Worm (Caenorhabditis elegans) whole organism, midembryonic: ENCODE results near the gene hda-6.

Experiments used
- T22C8.4 ChIP-seq: fragments of 200-800 bp; sonication (Bioruptor generic); IDR thresholded peaks from 2 replicates; pipeline ENCODE4 v1.3.6; 2022; ENCODE audit warnings: missing genetic modification characterization, missing compliant biosample characterization
- cog-1 ChIP-seq: sonication (generic microtip); optimal IDR thresholded peaks from 2 replicates; lab custom pipeline; 2016; ENCODE audit warnings: missing genetic modification characterization, missing compliant biosample characterization
- flt-1 ChIP-seq: fragments of 200-800 bp; sonication (Bioruptor generic); IDR thresholded peaks from 2 replicates; pipeline ENCODE4 v1.3.6; 2022; ENCODE audit warnings: missing genetic modification characterization, missing compliant biosample characterization
- klf-2 ChIP-seq: fragments of 200-800 bp; sonication (Bioruptor generic); conservative IDR thresholded peaks from 2 replicates; pipeline ENCODE4 v1.3.6; 2022; ENCODE audit warnings: missing genetic modification reagents, missing genetic modification characterization, missing compliant biosample characterization
- med-1 ChIP-seq: sonication (generic microtip); optimal IDR thresholded peaks from 2 replicates; lab custom pipeline; 2017; ENCODE audit warnings: missing genetic modification characterization, mild to moderate bottlenecking, missing compliant biosample characterization, antibody characterized with exemption, missing genetic modification reagents; ENCODE audit not compliant: insufficient read depth
- ref-1 ChIP-seq: fragments of 200-800 bp; sonication (Bioruptor generic); conservative IDR thresholded peaks from 2 replicates; pipeline ENCODE4 v1.3.6; 2022; ENCODE audit warnings: missing genetic modification reagents, missing genetic modification characterization, missing compliant biosample characterization
- tab-1 ChIP-seq: fragments of 200-800 bp; sonication (Bioruptor generic); IDR thresholded peaks from 2 replicates; pipeline ENCODE4 v1.3.6; 2022; ENCODE audit warnings: missing genetic modification characterization, missing compliant biosample characterization
- ztf-23 ChIP-seq: fragments of 200-800 bp; sonication (Bioruptor generic); IDR thresholded peaks from 2 replicates; pipeline ENCODE4 v1.3.6; 2022; ENCODE audit warnings: missing genetic modification reagents, missing genetic modification characterization, missing compliant biosample characterization
- ztf-29 ChIP-seq: fragments of 200-800 bp; sonication (Bioruptor generic); IDR thresholded peaks from 2 replicates; pipeline ENCODE4 v1.3.6; 2022; ENCODE audit warnings: missing genetic modification reagents, missing genetic modification characterization, missing compliant biosample characterization

Gene hda-6

DNA sequence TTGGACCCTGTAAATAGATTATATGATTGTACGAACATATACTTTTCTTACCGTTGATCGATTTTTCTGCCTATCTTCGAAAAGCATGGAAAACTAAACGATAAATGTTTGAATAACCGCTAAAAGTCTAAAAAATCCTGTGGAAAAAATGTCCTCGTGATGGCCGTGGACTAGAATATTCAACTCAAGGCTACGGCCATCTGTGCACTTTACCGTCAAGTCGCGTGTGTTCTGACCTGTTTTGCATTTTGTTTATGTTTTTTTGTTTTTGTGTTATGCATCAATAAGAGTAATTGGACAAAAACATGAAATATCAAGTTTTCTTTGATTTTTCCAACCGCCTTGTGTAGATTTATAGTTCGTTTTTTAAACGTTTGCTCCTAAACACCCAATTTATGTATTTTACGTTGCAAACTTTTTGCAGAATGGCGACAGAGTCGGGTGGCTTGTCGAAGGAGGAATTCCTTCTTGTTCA, at the start of gene hda-6, which contains the start of gene F41H10.4:
Gene hda-6, minus strand, starts transcription at position 172 of the 475 bp plus-strand sequence.
Gene F41H10.4, plus strand, starts transcription at position 425 of the 475 bp plus-strand sequence.
- TF ChIP-seq klf-2 (GFP tag; lab: Robert Waterston, UW) (no peak), flt-1 (GFP tag; lab: Robert Waterston, UW) (no peak), ref-1 (GFP tag; lab: Robert Waterston, UW) (no peak), ztf-23 (GFP tag; lab: Robert Waterston, UW) (no peak), med-1 (no peak), ztf-29 (GFP tag; lab: Robert Waterston, UW) (no peak), cog-1 (tag; lab: Kevin White, UChicago) (no peak), T22C8.4 (GFP tag; lab: Robert Waterston, UW) (no peak), tab-1 (GFP tag; lab: Robert Waterston, UW) (no peak)

ce11 chrIV:5411641-5412337, 47.7 kb upstream of the hda-6 start, which contains the start of gene ZK616.8:
TSS of gene ZK616.8 (minus strand) at chrIV:5412193.
- TF ChIP-seq T22C8.4 (GFP tag; lab: Robert Waterston, UW), result peak; percentile 61
- no peak for TF ChIP-seq klf-2 (GFP tag; lab: Robert Waterston, UW)

- no peak for TF ChIP-seq med-1
- no peak for TF ChIP-seq T22C8.4 (GFP tag; lab: Robert Waterston, UW)
- TF ChIP-seq ref-1 (GFP tag; lab: Robert Waterston, UW), result no peak
- no peak for TF ChIP-seq ztf-23 (GFP tag; lab: Robert Waterston, UW)
- TF ChIP-seq klf-2 (GFP tag; lab: Robert Waterston, UW), result no peak
- TF ChIP-seq tab-1 (GFP tag; lab: Robert Waterston, UW), result no peak
- TF ChIP-seq flt-1 (GFP tag; lab: Robert Waterston, UW), result no peak
- no peak for TF ChIP-seq cog-1 (tag; lab: Kevin White, UChicago)
- no peak for TF ChIP-seq ztf-29 (GFP tag; lab: Robert Waterston, UW)
These were observed 47.0 kb upstream of the hda-6 start, which contains the start of gene ZK616.65 for ce11 chrIV:5411120-5411519. TSS of gene ZK616.65 (minus strand) at chrIV:5411220.

ce11 chrIV:5409112-5409511, 45.0 kb upstream of the hda-6 start:
- TF ChIP-seq tab-1 (GFP tag; lab: Robert Waterston, UW) (no peak), ztf-23 (GFP tag; lab: Robert Waterston, UW) (no peak), T22C8.4 (GFP tag; lab: Robert Waterston, UW) (no peak), med-1 (no peak)

ce11 chrIV:5405345-5405744, 41.2 kb upstream of the hda-6 start, which contains the start of gene ZK616.61:
TSS of gene ZK616.61 (plus strand) at chrIV:5405645.
- TF ChIP-seq klf-2 (GFP tag; lab: Robert Waterston, UW), result no peak
- TF ChIP-seq T22C8.4 (GFP tag; lab: Robert Waterston, UW), result no peak
- no peak for TF ChIP-seq ztf-29 (GFP tag; lab: Robert Waterston, UW)
- TF ChIP-seq flt-1 (GFP tag; lab: Robert Waterston, UW), result no peak
- TF ChIP-seq tab-1 (GFP tag; lab: Robert Waterston, UW), result no peak
- no peak for TF ChIP-seq ref-1 (GFP tag; lab: Robert Waterston, UW)
- no peak for TF ChIP-seq ztf-23 (GFP tag; lab: Robert Waterston, UW)
- TF ChIP-seq med-1, result no peak
- no peak for TF ChIP-seq cog-1 (tag; lab: Kevin White, UChicago)

DNA sequence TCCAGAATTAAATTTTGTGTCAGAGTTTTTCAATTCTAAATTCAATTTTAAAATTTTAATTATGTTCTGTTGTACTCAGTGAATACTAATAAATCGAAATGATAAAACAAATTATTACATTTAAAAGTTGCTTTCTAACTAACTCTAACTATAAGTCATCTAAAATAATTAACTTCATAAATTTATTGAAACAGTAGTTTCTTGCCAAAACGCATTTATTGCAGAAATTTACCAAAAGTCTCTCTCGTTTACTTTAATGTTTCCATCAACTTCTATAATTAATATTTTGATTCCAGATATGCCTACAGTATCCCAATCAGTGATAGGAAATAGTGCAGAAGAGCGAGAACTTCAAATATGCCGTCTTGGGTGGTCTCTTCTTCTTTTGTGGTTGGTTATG, 36.5 kb upstream of the hda-6 start, which contains the start of gene ZK616.1:
Gene ZK616.1, plus strand, starts transcription at position 301 of the 400 bp plus-strand sequence.
- no peak for TF ChIP-seq flt-1 (GFP tag; lab: Robert Waterston, UW)
- TF ChIP-seq cog-1 (tag; lab: Kevin White, UChicago), result no peak
- no peak for TF ChIP-seq ztf-23 (GFP tag; lab: Robert Waterston, UW)
- TF ChIP-seq T22C8.4 (GFP tag; lab: Robert Waterston, UW), result no peak
- no peak for TF ChIP-seq ref-1 (GFP tag; lab: Robert Waterston, UW)
- no peak for TF ChIP-seq klf-2 (GFP tag; lab: Robert Waterston, UW)

ce11 chrIV:5397539-5397938, 33.4 kb upstream of the hda-6 start, which contains the start of gene ZK616.2:
TSS of gene ZK616.2 (plus strand) at chrIV:5397839.
- TF ChIP-seq tab-1 (GFP tag; lab: Robert Waterston, UW) (no peak), flt-1 (GFP tag; lab: Robert Waterston, UW) (no peak), ztf-29 (GFP tag; lab: Robert Waterston, UW) (no peak), cog-1 (tag; lab: Kevin White, UChicago) (no peak), med-1 (no peak), ref-1 (GFP tag; lab: Robert Waterston, UW) (no peak), klf-2 (GFP tag; lab: Robert Waterston, UW) (no peak)

ce11 chrIV:5396769-5397168, 32.7 kb upstream of the hda-6 start, which contains the start of gene ZK616.3:
TSS of gene ZK616.3 (plus strand) at chrIV:5397069.
- TF ChIP-seq T22C8.4 (GFP tag; lab: Robert Waterston, UW), result no peak
- no peak for TF ChIP-seq cog-1 (tag; lab: Kevin White, UChicago)
- no peak for TF ChIP-seq ztf-23 (GFP tag; lab: Robert Waterston, UW)

DNA sequence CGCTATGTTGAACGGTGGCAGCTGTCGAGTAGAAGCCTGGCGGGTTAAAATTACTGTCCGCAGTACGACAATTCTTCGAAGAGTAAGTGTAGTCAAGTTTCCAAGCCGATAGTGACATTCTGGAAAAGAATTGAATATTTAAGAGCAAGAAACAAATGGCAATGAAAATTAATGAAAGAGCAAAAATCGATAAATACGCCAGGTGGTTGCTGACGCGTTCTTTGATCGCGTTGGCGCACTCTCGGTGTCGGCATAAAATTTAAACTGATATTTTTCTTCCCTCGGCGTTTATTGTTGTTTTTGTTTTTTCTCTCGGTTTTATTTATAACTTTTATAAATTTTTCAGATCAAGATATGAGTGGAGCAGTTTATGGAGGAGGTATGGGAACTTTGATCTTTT, 30.6 kb upstream of the hda-6 start, which contains the start of the genes perm-3 and swsn-6:
Gene perm-3, minus strand, starts transcription at position 118 of the 400 bp plus-strand sequence.
Gene swsn-6, plus strand, starts transcription at position 347 of the 400 bp plus-strand sequence.
- TF ChIP-seq flt-1 (GFP tag; lab: Robert Waterston, UW), result peak; percentile 66; the same call in 1 of the 2 replicates
- TF ChIP-seq ztf-29 (GFP tag; lab: Robert Waterston, UW), result no peak
- no peak for TF ChIP-seq klf-2 (GFP tag; lab: Robert Waterston, UW)
- no peak for TF ChIP-seq ztf-23 (GFP tag; lab: Robert Waterston, UW)
- no peak for TF ChIP-seq tab-1 (GFP tag; lab: Robert Waterston, UW)
- no peak for TF ChIP-seq med-1
- peak; percentile 85; the same call in 1 of the 2 replicates for TF ChIP-seq T22C8.4 (GFP tag; lab: Robert Waterston, UW)
- TF ChIP-seq ref-1 (GFP tag; lab: Robert Waterston, UW), result no peak
- TF ChIP-seq cog-1 (tag; lab: Kevin White, UChicago), result no peak
